Worm (Caenorhabditis elegans): ENCODE measurements around the gene epg-7.

epg-7 gene

DNA sequence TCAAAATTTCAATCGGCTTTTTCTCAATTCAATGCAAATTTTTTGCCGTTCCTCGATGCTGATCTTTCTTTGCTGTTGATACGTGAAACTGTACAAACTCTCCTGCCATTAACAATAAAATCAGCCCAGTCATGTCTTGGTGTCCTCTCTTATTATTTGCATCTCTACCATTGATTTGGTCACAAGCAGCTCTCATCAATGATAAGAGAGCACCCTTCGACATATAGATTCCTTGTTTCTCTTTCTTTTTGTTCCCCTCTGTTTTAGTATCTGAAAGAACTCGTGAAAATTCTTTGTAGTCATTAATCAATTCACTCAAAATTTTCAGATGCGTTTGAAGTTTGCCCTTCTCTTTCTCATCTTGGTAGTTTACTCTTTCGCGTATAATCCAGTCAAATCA is 42.7 kb upstream of the epg-7 start, which contains the start of gene lron-7:
TSS of gene lron-7 (plus strand) at position 323 of the 400 bp plus-strand sequence.
- TF ChIP-seq ces-1 (GFP tag; optimal IDR thresholded peaks at IDR 0.05) (no peak), tbx-2 (tag; optimal IDR thresholded peaks at IDR 0.05) (no peak), mef-2 (tag; optimal IDR thresholded peaks at IDR 0.05) (no peak), snpc-4 (tag; optimal IDR thresholded peaks at IDR 0.05) (no peak), nhr-76 (tag; optimal IDR thresholded peaks at IDR 0.05) (no peak), alr-1 (tag; optimal IDR thresholded peaks at IDR 0.05; ENCODE audit: borderline replicate concordance) (no peak), ceh-63 (GFP tag; optimal IDR thresholded peaks at IDR 0.05) (no peak), rnt-1 (tag; optimal IDR thresholded peaks at IDR 0.05) (no peak), efl-1 (optimal IDR thresholded peaks at IDR 0.05) (no peak), efl-1 (GFP tag; optimal IDR thresholded peaks at IDR 0.05 in 1 of 2) (peak in 1 of 2 experiments; percentile 62), egl-13 (tag; optimal IDR thresholded peaks at IDR 0.05) (no peak), nhr-90 (tag; optimal IDR thresholded peaks at IDR 0.05; ENCODE audit: poor library complexity) (no peak), lin-13 (GFP tag; optimal IDR thresholded peaks at IDR 0.05) (no peak), F16B12.6 (tag; optimal IDR thresholded peaks at IDR 0.05) (no peak), zag-1 (tag; optimal IDR thresholded peaks at IDR 0.05) (no peak), ztf-4 (tag; optimal IDR thresholded peaks at IDR 0.05) (no peak), lin-15B (tag; optimal IDR thresholded peaks at IDR 0.05) (no peak), ceh-88 (GFP tag; IDR thresholded peaks at IDR 0.05) (no peak), aly-2 (tag; optimal IDR thresholded peaks at IDR 0.05) (no peak), pqm-1 (tag; optimal IDR thresholded peaks at IDR 0.05) (no peak), mab-9 (GFP tag; IDR thresholded peaks at IDR 0.05) (no peak), elt-2 (tag; optimal IDR thresholded peaks at IDR 0.05) (peak; percentile 31), lin-35 (GFP tag; optimal IDR thresholded peaks at IDR 0.05) (peak in 1 of 2 experiments; percentile 21), snu-23 (GFP tag; optimal IDR thresholded peaks at IDR 0.05) (no peak), tlp-1 (tag; optimal IDR thresholded peaks at IDR 0.05) (no peak)

DNA sequence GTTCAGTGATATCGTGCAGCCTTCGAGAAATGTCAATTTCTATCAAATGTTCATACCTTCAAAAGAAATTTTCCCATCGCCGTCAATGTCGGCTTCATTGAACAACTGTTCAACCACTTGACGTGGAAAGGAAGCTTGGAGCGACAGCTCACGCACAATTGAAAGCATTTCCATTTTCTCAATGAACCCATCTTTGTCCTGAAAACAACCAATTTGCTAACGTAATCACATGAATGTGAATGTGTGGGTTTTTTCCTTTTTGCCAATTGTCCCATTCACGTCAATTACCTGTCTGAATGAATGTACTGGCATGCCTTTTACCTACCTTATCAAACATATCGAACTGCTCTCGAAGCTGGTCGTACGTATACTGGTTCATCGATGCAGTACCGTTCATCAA is 38.2 kb upstream of the epg-7 start:
- no peak for TF ChIP-seq mep-1 (tag; optimal IDR thresholded peaks at IDR 0.05)
- TF ChIP-seq nhr-47 (tag; optimal IDR thresholded peaks at IDR 0.05) = no peak
- no peak for TF ChIP-seq lsy-2 (tag; optimal IDR thresholded peaks at IDR 0.05)
- no peak for TF ChIP-seq xbp-1 (tag; optimal IDR thresholded peaks at IDR 0.05)
- TF ChIP-seq ceh-88 (GFP tag; IDR thresholded peaks at IDR 0.05) = no peak
- no peak for TF ChIP-seq pag-3 (tag; optimal IDR thresholded peaks at IDR 0.05; ENCODE audit: borderline replicate concordance, insufficient read depth)
- TF ChIP-seq egl-27 (tag; optimal IDR thresholded peaks at IDR 0.05) = no peak
- no peak for TF ChIP-seq nhr-84 (tag; optimal IDR thresholded peaks at IDR 0.05)
- TF ChIP-seq ces-1 (GFP tag; optimal IDR thresholded peaks at IDR 0.05) = no peak
- no peak for TF ChIP-seq sptf-1 (tag; optimal IDR thresholded peaks at IDR 0.05)

DNA sequence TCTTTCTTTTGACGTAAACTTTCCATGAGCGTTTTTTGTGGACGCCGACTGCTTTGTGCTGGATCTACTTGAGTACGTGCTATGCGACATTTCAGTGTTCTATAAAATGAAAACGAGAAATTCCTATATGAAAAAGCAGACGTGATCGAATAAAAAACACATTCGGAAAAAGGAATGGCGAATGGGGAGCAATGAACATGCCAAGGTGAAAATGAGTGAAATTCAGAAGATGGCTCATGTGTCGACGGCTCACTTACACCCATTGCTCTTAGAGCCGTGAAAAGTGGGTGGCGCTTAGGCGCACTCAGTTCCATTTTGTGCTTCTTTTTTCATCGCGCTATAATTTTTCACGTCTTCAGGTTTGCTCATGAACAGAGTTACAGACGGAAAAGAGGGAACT is 35.9 kb upstream of the epg-7 start, which contains the start of gene K03A1.4:
TSS of gene K03A1.4 (minus strand) at position 101 of the 400 bp plus-strand sequence.
- TF ChIP-seq hpl-2 (GFP tag; optimal IDR thresholded peaks at IDR 0.05) (no peak), C04F5.9 (tag; optimal IDR thresholded peaks at IDR 0.05) (no peak), xbp-1 (tag; optimal IDR thresholded peaks at IDR 0.05) (no peak), jun-1 (tag; optimal IDR thresholded peaks at IDR 0.05) (no peak), lin-39 (tag; optimal IDR thresholded peaks at IDR 0.05) (no peak), ztf-11 (tag; optimal IDR thresholded peaks at IDR 0.05) (no peak), unc-130 (tag; optimal IDR thresholded peaks at IDR 0.05) (no peak), lir-3 (tag; optimal IDR thresholded peaks at IDR 0.05; ENCODE audit: poor library complexity) (no peak), pag-3 (tag; optimal IDR thresholded peaks at IDR 0.05; ENCODE audit: borderline replicate concordance, insufficient read depth) (no peak), C16A3.4 (tag; optimal IDR thresholded peaks at IDR 0.05) (no peak), nhr-71 (tag; optimal IDR thresholded peaks at IDR 0.05) (no peak), nhr-28 (tag; optimal IDR thresholded peaks at IDR 0.05) (no peak), mef-2 (tag; optimal IDR thresholded peaks at IDR 0.05) (no peak), hlh-4 (tag; optimal IDR thresholded peaks at IDR 0.05) (no peak), F16B12.6 (tag; optimal IDR thresholded peaks at IDR 0.05) (no peak), fos-1 (tag; optimal IDR thresholded peaks at IDR 0.05) (no peak), mab-9 (GFP tag; IDR thresholded peaks at IDR 0.05) (no peak), nhr-20 (tag; optimal IDR thresholded peaks at IDR 0.05) (no peak)
